Fruit fly (Drosophila melanogaster): Measurements from ENCODE around the gene pad.

pad gene

DNA sequence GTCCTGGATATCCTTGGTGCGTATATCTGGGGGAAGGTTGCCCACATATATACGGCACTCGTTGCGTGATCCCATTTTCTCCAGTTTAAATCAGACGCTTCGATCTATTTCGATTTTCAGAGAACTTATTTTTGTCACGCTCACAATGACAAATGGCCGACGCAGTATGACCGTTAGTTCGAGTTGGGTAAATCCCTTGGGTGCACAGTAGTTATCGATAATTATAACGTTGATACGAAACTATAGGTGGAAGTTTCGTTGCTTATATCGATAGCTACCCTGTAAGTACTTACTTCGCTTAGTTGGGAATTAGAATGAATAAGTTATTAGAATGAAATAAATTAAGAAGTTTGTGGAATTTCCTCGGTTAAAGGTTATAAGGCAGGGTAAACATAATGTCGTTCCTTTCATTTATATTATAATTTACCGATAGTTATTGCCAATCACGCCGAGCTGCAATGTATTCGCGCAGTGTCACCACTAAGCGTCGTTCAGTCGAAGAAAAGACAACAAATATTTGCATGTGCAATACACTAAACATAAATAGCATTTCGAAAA, at the start of gene pad, which contains the start of gene SF2:
Gene pad, plus strand, starts transcription at position 502 of the 558 bp plus-strand sequence.
Gene SF2, minus strand, starts transcription at position 172 of the 558 bp plus-strand sequence.
- TF ChIP-seq noc (tag; optimal IDR thresholded peaks at IDR 0.05): peak; percentile 86

DNA sequence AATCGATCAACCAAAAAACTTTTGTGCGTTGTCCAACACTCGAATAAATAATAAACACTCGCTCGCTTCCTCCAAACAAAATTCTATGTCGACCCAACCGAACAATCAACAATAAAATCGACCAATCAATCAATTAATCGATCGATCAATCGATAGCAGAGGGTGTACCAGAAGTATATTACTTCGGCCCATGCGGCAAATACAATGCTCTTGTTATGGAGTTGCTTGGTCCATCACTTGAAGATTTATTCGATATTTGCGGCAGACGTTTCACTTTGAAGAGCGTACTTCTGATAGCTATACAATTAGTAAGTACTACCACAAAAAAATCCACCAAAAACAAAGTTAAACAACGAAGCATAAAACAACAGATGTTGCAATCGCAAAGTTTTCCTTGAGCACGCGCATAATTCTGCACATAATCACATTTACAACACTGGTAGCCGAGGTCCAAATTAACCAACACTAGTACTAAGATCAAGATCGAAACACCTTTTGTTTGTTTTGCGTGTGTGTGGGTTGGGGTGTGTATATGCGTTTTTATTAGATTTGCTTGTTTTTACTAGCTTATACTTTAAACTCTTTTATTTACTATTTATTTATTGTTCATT, 46.5 kb upstream of the pad start:
- TF ChIP-seq noc (tag; optimal IDR thresholded peaks at IDR 0.05): no peak

DNA sequence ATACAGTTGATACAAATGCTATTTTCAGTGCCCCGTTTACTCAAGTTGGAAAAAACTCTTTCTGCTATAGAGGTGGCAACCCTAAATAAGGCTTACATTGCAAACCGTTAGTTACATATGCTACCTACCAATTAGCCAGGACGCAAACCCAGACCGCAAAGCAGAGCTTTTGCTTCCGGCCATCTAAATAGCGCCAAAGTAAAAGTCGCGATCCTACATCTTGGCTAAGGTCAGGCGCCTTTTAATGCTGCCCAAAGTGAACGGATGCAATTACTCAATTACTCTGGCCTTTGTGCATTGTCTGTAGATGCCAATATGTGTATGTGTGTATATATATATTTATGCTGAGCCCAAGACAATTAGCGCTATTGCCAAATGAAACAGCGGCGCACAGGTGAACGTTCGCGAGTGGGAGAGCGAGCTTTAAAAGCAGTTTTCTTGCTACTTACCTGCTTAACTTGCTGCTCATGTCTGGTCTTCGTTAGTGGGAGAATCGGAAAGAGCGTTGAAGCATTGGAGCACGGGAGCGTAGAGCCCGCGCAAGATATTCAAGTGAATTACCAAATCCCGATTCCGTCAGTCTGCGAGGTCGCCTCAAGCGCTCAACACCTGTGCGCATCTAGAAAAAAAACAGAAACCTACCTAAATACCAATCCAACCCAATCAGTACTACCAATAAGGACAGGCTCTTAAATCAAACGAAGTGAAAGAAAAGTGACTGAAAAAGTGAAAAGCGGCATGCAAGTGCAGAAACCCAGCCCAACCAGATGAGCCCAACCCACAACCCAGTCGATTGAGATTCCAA, 36.7 kb upstream of the pad start, which contains the start of gene Zip89B:
Gene Zip89B, plus strand, starts transcription at position 574 of the 805 bp plus-strand sequence.
- no peak for TF ChIP-seq noc (tag; optimal IDR thresholded peaks at IDR 0.05)

DNA sequence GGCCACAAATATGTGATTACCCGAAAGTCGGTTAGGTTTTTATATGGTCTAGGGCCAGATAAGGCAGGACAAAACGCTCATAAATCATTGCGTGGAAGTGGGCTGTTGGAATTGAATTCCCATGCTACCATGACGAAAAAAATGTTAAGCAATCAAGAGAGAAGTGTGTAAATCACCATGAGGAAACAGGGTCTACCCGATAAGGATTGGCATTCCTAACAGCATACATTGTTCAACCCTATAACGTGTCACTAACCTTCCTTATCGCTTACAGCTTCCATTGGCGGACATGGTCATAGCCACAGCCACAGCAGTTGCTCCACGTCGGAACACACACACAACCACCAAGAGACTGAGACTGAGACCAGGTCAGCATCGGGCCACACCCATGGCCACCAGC, 34.1 kb upstream of the pad start:
- TF ChIP-seq noc (tag; optimal IDR thresholded peaks at IDR 0.05): no peak

DNA sequence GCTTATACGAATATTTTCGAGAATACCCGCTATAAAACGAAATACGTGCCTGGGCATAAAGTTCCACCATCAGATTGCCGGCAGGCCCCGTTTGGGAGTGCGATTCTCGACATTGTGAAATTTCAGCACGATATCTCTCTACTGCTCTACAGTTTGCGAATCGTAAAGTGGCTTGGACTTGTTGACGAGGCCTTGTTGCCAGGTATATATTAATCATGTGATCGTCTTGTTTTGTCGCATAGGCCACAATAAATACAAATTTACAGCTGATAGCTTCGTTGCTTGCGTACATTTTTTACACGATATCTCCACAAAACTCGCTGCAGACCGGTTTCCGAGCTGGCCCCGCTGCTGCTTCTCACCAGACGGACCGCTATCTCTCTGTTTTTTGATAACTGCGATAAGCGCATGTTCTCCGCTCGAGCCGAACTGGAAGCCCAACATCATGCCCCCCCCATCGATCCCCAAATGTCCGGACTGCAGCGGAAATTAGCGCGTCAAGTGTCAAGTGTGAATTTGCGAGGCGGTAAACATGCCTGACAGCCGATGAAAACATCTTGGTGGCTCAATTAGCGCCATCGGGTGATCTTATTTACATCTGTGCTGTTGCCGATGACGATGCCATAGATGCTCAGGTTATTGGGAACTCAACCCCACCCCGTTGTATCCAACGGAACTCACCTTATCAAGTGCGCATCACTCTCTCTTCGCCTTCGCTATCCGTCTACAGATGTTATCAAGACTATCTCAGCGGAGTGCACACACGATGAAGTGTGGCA, 32.6 kb upstream of the pad start:
- TF ChIP-seq noc (tag; optimal IDR thresholded peaks at IDR 0.05): no peak

DNA sequence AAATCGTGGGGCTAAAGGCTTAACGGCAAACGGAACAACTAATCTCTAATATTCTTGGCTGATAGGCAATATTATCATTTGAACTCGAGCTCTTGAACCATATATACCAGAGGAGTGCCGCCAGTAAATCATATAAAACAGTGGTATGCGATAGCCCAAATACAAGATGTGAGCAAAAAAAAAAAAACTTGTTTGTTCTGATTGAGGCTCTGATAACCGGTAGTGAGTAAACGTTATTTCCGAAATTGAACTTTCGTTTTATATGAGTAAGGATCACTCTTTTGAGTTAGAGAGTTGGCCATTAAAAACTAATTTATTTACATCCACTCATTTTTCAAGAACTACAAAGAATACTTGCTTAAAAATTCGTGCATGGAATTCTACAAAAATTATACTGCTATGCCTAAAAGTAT, 32.0 kb upstream of the pad start:
- TF ChIP-seq noc (tag; optimal IDR thresholded peaks at IDR 0.05): peak; percentile 74

DNA sequence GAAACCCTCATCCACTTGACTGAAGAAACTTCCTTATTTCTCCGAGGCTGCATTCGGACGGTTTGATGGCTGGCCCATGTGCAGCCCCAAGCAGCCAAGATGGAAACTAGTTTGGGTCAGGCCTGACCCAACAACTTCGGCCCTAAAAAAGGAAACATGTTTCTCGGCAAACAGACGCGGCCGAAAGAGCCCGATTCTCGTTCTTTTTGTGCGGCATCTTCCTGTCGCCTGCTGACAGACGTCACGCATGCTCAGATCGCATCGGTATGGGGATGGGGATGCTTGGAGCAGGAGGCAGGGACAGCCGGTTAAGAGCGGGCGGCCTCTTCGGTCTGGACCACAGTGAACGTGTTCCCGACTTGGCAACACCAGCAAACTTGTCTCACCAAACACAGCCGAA, 25.4 kb upstream of the pad start:
- TF ChIP-seq noc (tag; optimal IDR thresholded peaks at IDR 0.05): no peak

DNA sequence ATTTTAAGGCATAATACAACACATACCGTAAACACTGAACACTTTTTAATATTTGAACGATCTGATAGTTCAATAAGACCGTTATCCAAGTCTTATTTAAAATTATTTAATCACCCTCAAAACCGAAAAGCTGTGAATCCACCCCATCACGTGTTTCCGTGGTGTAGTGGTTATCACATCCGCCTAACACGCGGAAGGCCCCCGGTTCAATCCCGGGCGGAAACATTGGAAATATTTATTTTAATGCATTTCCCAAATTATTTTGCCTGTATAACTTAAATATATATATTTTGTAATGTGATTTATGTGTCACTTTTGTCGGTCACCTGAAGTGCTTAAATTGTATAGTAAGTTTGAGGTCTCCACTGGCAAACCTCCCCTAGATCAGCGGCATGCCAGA, 20.6 kb upstream of the pad start, which contains the start of gene CG44044:
Gene CG44044, plus strand, starts transcription at position 301 of the 400 bp plus-strand sequence.
- TF ChIP-seq noc (tag; optimal IDR thresholded peaks at IDR 0.05): no peak

DNA sequence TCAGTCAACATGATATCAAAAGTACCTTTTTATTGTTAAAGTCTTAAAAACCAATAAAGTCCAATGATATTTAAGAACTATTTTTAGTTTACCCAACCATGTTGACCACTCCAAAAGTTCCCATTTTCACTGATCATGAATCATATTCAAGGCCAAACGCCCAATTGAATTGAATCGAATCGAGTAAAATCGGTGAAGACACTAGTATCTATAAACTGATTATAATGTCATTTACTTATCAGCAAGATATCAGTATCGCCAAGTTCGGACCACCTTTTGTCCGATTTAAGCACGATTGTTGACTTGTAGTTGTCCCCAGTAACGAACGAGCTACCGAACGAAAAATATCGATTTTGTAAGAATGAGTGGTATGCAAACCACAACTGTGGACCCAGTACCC, 19.0 kb upstream of the pad start, which contains the start of gene CG6901:
Gene CG6901, plus strand, starts transcription at position 323 of the 400 bp plus-strand sequence.
- TF ChIP-seq noc (tag; optimal IDR thresholded peaks at IDR 0.05): no peak

DNA sequence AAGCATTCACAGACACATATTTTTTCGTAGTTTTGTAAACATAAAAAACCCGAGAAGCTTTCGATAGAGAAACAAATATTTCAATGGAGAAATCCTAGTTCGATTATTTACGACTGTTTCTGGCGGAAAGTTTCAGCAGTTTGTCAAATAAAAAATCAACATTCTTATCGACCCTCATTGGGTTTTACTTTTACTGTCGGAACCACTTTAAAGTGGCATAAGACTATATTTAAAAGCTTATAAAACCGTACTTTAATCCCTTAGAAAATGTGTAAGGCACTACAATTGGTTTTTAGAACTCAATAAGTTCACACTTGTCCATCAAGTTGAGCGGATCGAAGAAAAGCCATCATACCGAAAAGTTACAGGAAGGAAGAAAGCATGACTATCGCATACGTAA, 16.9 kb upstream of the pad start, which contains the start of gene CG17929:
Gene CG17929, plus strand, starts transcription at position 301 of the 400 bp plus-strand sequence.
- TF ChIP-seq noc (tag; optimal IDR thresholded peaks at IDR 0.05): no peak

DNA sequence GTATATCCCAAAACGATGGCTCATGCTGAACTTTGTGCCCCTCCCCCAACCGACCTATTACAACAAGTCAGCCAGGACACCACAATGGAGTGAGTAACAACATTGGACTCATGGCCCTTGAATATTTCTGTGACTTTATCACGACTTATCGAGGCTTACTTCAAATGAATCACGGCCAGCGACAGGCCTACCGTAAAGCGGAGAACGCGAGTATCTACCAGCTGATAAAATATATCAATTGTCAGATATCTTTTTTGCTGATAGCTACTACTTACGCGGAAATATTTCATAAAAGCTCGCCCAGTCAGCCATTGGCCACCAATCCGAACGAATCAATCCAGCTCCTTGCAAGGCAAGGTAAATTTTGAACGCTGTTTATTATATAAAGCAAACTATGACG, 14.6 kb upstream of the pad start, which contains the start of gene CG17930:
Gene CG17930, plus strand, starts transcription at position 301 of the 400 bp plus-strand sequence.
- TF ChIP-seq noc (tag; optimal IDR thresholded peaks at IDR 0.05): no peak

DNA sequence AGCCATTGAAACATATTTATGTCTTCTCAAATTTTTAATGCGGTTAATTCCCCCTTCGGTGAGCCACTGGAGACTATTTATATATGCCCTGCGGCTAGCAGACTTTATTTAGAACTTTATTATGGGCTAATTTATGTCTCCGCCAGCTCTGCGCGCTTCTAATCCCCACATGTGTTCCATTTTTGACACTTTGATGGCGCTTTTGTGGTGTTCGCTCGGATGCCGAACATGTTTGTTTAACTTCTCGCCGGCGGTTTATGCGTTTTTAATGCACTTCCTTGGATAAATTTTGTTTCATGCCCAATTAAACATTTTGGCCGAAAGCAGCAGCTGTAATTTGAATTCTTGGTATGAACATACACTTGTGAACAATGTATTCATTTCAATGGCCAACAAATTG, 12.3 kb upstream of the pad start:
- TF ChIP-seq noc (tag; optimal IDR thresholded peaks at IDR 0.05): no peak

DNA sequence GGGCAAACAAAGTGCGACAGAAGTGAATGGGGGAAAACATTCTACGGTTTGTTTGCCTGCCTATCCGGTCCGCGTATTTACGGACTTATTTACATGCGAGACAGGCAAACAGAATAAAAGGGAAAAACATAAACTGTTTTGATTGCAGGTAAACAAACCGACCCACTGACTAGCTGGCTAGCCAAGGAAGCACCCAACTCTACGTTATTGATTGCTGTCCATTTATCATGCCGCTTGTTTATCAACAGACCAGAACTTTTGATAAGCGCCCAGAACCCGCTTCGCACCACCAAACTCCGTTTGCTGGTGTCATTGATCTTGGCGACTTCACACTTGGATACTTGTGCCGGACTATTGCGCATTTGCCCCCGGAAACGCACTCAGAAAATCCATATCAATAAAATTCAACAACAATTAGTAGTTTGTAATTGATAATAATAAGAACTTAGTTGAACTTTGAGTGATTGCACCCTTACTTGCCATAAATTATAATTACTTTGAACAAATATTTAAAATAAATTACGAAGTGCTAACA, 10.2 kb upstream of the pad start:
- TF ChIP-seq noc (tag; optimal IDR thresholded peaks at IDR 0.05): peak; percentile 25

DNA sequence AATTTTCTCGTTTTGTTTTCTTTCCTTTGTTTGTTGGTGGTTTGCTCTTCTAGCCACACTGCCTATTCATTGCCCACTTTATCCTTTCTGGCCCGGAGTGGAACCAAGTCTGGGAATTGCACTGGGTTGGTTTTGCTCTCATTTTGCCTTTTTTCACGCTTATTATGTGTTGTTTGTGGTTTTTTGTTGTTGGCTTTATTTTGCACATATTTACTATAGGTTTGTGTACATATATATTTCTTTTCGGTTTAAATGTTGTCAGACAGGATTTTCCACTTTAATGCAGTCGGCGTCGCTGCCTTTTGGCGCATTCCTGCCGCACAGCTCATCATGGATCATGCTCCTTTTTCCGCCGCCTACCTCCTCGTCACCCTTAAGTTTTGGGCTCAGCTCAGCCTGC, 7.8 kb upstream of the pad start:
- TF ChIP-seq noc (tag; optimal IDR thresholded peaks at IDR 0.05): no peak

DNA sequence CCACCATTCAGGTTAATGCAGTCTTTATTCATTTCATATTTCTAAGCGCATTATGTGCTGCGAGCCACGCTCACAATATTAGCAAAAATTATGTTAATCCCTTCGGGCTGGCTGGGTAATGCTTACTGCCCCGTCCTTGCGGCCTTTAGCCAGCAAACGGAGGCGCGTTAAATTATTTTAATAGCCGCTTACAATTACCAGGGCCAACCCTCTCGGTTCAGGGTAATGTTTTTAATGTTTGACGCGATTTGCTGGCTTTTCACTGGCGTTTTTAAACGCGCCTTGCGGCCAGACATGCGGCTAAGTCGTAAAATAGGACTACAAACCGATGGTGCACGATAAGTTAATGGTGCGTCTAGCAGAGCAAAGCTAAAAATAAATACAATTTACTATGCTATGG, 7.3 kb upstream of the pad start:
- TF ChIP-seq noc (tag; optimal IDR thresholded peaks at IDR 0.05): no peak
